Worm (Caenorhabditis elegans) whole organism, dauer: ENCODE measurements around the gene C25F9.8.

Experiments used
- unc-62 ChIP-seq: sonication (generic microtip); optimal IDR thresholded peaks from 2 replicates; lab custom pipeline; 2017; ENCODE audit warnings: missing biosample characterization, missing genetic modification reagents, missing genetic modification characterization

The C25F9.8 gene

DNA sequence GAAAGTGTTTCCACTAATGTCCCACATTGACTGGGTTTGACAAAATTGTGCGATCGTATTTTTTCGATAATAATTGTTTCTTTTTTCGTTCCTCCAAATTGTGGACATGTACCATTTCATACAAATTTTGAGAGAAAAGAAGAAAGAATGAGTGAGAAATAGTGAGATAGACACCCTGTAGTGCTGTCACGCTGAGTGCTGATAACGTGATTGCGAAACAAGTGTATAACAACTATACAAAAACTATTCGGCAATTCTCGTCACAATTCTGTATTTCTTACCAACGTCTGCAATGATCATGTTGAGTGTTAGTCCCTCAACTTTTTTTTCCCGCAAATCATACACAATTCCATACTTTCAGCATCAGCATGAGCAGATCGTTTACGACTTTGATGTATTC, 41.5 kb downstream of the C25F9.8 start, which contains the start of gene C25F9.14:
TSS of gene C25F9.14 (plus strand) at position 178 of the 400 bp plus-strand sequence.
- no peak for TF ChIP-seq unc-62 (GFP tag; lab: Kevin White, UChicago)

DNA sequence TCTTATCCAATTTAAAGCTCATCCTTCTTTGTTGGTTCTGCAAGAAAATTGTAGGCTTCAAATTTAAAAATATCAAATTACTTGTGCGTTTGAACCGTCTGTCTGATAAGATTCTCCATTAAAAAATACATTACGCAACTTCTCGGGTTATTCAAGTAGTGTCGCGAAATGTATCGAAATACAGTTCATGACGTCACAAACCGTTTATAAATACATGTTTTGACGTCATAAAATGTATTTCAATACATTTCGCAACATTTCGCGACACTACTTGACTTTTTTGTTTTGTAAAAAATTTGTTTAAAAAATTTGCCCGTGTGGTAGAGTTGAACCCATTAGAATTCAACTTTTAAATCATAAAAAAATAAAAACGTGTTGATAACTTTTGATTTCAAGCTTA, 48.7 kb downstream of the C25F9.8 start:
- TF ChIP-seq unc-62 (GFP tag; lab: Kevin White, UChicago): no peak

DNA sequence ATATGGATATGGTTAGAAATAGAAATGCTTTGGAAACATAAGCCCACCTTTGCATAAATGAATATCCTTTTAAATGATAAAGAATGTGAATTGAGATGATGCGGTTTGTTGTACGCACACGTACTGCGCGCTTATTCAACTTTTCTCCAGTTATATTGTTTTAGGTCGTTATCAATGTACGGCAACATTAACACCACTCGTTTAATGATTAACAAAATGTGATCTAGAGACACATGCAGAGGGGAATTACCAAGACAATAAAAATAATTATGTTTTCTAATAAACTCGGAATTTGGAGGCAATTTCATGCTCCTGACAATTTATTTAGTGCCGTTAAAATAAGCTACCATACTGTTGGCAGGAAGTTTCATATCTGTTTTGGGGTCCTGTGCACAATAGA, 50.6 kb downstream of the C25F9.8 start, which contains the start of gene M04C3.1:
TSS of gene M04C3.1 (minus strand) at position 164 of the 400 bp plus-strand sequence.
- no peak for TF ChIP-seq unc-62 (GFP tag; lab: Kevin White, UChicago)
